Worm (Caenorhabditis elegans): ENCODE data around the gene dmsr-5.

DNA sequence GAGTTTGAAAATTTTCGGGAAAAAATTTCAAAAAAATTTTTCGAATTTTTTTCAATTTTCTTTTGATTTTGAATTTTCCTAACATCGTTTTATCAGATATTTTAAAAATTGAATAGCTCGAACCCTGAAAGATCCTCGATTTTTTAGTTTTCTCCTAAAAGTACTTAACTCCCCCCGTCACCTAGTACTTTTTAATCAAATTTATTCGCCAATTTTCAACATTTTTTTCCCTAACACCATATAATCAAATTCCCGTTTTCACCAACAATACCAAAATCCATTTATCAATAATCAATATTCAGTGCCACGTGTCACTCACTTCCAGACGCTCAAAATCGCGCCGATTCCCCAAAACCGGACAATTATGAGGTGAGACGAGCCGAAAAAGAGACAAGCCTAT, 17.2 kb upstream of the dmsr-5 start, which contains the start of gene kvs-4:
- TF ChIP-seq tbx-11 (GFP tag; IDR thresholded peaks at IDR 0.05) (no peak), ama-1 (optimal IDR thresholded peaks at IDR 0.05) (no peak), tbx-37 (GFP tag; conservative IDR thresholded peaks at IDR 0.05) (no peak), ets-7 (tag; optimal IDR thresholded peaks at IDR 0.05) (no peak), tra-4 (tag; optimal IDR thresholded peaks at IDR 0.05) (no peak), F13C5.2 (tag; optimal IDR thresholded peaks at IDR 0.05) (no peak), ceh-13 (GFP tag; optimal IDR thresholded peaks at IDR 0.05) (no peak), flt-1 (GFP tag; IDR thresholded peaks at IDR 0.05) (no peak), scrt-1 (GFP tag; IDR thresholded peaks at IDR 0.05) (no peak), sea-1 (GFP tag; conservative IDR thresholded peaks at IDR 0.05) (no peak)

Measured in whole organism, early embryonic.